Worm (Caenorhabditis elegans) whole organism, young adult: ENCODE results near the gene F54F11.1.

Experiments used
- B0035.1 ChIP-seq: sonication (generic microtip); optimal IDR thresholded peaks from 2 replicates; lab custom pipeline; 2016; ENCODE audit warnings: missing genetic modification characterization, mild to moderate bottlenecking, missing compliant biosample characterization, missing genotype, missing genetic modification reagents
- B0261.1 ChIP-seq: sonication (generic microtip); optimal IDR thresholded peaks from 2 replicates; lab custom pipeline; 2016; ENCODE audit warnings: mild to moderate bottlenecking, missing genetic modification characterization, moderate library complexity, missing compliant biosample characterization
- C06A6.2 ChIP-seq: fragments of 200-800 bp; sonication (Bioruptor generic); conservative IDR thresholded peaks from 2 replicates; pipeline ENCODE4 v1.3.6; 2022; ENCODE audit warnings: missing genetic modification characterization, missing compliant biosample characterization
- F22D6.2 ChIP-seq: sonication (generic microtip); optimal IDR thresholded peaks from 2 replicates; lab custom pipeline; 2016; ENCODE audit warnings: mild to moderate bottlenecking, missing genetic modification characterization, missing compliant biosample characterization
- F39B2.1 ChIP-seq: fragments of 200-800 bp; sonication (Bioruptor generic); IDR thresholded peaks from 2 replicates; pipeline ENCODE4 v1.3.6; 2022; ENCODE audit warnings: missing genetic modification reagents, missing genetic modification characterization, missing compliant biosample characterization
- F52B5.7 ChIP-seq: sonication (generic microtip); optimal IDR thresholded peaks from 2 replicates; lab custom pipeline; 2016; ENCODE audit warnings: mild to moderate bottlenecking, missing genetic modification characterization, missing compliant biosample characterization
- F55B11.4 ChIP-seq: sonication (generic microtip); optimal IDR thresholded peaks from 2 replicates; lab custom pipeline; 2016; ENCODE audit warnings: missing compliant biosample characterization, missing genetic modification characterization, borderline replicate concordance; ENCODE audit not compliant: insufficient read depth
- F57C9.4 ChIP-seq: sonication (generic microtip); optimal IDR thresholded peaks from 2 replicates; lab custom pipeline; 2017; ENCODE audit warnings: mild to moderate bottlenecking, missing genetic modification characterization, missing compliant biosample characterization
- Y53F4B.3 ChIP-seq: fragments of 200-800 bp; sonication (Bioruptor generic); IDR thresholded peaks from 2 replicates; pipeline ENCODE4 v1.3.6; 2022; ENCODE audit warnings: missing genetic modification reagents, missing genetic modification characterization, missing compliant biosample characterization
- Y53G8AR.9 ChIP-seq: fragments of 200-800 bp; sonication (Bioruptor generic); conservative IDR thresholded peaks from 2 replicates; pipeline ENCODE4 v1.3.6; 2022; ENCODE audit warnings: missing genetic modification reagents, missing genetic modification characterization, missing compliant biosample characterization
- Y56A3A.18 ChIP-seq: fragments of 200-800 bp; sonication (Bioruptor generic); IDR thresholded peaks from 2 replicates; pipeline ENCODE4 v1.3.6; 2022; ENCODE audit warnings: missing genetic modification reagents, missing genetic modification characterization, missing compliant biosample characterization
- Y67H2A.10 ChIP-seq: fragments of 200-800 bp; sonication (Bioruptor generic); conservative IDR thresholded peaks from 2 replicates; pipeline ENCODE4 v1.3.6; 2022; ENCODE audit warnings: missing genetic modification reagents, missing genetic modification characterization, missing compliant biosample characterization
- Y79H2A.3 ChIP-seq: fragments of 200-800 bp; sonication (Bioruptor generic); conservative IDR thresholded peaks from 2 replicates; pipeline ENCODE4 v1.3.6; 2022; ENCODE audit warnings: missing genetic modification reagents, missing genetic modification characterization, missing compliant biosample characterization
- aptf-2 ChIP-seq: fragments of 200-800 bp; sonication (Bioruptor generic); conservative IDR thresholded peaks from 2 replicates; pipeline ENCODE4 v1.3.6; 2022; ENCODE audit warnings: missing genetic modification reagents, missing genetic modification characterization, missing compliant biosample characterization
- aptf-3 ChIP-seq: fragments of 200-800 bp; sonication (Bioruptor generic); IDR thresholded peaks from 2 replicates; pipeline ENCODE4 v1.3.6; 2022; ENCODE audit warnings: missing genetic modification characterization, missing compliant biosample characterization
- atf-7 ChIP-seq: sonication (generic microtip); optimal IDR thresholded peaks from 2 replicates; lab custom pipeline; 2017; ENCODE audit warnings: mild to moderate bottlenecking, missing genetic modification characterization, missing compliant biosample characterization
- attf-3 ChIP-seq: fragments of 200-800 bp; sonication (Bioruptor generic); conservative IDR thresholded peaks from 2 replicates; pipeline ENCODE4 v1.3.6; 2022; ENCODE audit warnings: missing genetic modification reagents, missing genetic modification characterization, missing compliant biosample characterization
- attf-6 ChIP-seq: fragments of 200-800 bp; sonication (Bioruptor generic); IDR thresholded peaks from 2 replicates; pipeline ENCODE4 v1.3.6; 2022; ENCODE audit warnings: missing genetic modification reagents, missing genetic modification characterization, missing compliant biosample characterization
- cebp-1 ChIP-seq, 2 experiments: fragments of 200-800 bp in 1 of 2; sonication (Bioruptor generic) in 1 of 2; sonication (generic microtip) in 1 of 2; IDR thresholded peaks in 1 of 2; optimal IDR thresholded peaks in 1 of 2; 2 replicates each; pipeline versions ENCODE4 v1.3.6 to Lab custom; 2017 to 2022; ENCODE audit warnings: missing compliant biosample characterization in 2 of 2, missing genetic modification characterization in 2 of 2, mild to moderate bottlenecking in 1 of 2, missing genetic modification reagents in 1 of 2, moderate library complexity in 1 of 2
- cebp-2 ChIP-seq: fragments of 200-800 bp; sonication (Bioruptor generic); IDR thresholded peaks from 2 replicates; pipeline ENCODE4 v1.3.6; 2022; ENCODE audit warnings: missing genetic modification characterization, missing compliant biosample characterization
- ceh-79 ChIP-seq: sonication (generic microtip); optimal IDR thresholded peaks from 2 replicates; lab custom pipeline; 2017; ENCODE audit warnings: mild to moderate bottlenecking, missing genetic modification characterization, missing compliant biosample characterization
- ceh-91 ChIP-seq: fragments of 200-800 bp; sonication (Bioruptor generic); IDR thresholded peaks from 2 replicates; pipeline ENCODE4 v1.3.6; 2022; ENCODE audit warnings: missing genetic modification reagents, missing genetic modification characterization, missing compliant biosample characterization
- chd-7 ChIP-seq: sonication (generic microtip); optimal IDR thresholded peaks from 2 replicates; lab custom pipeline; 2016; ENCODE audit warnings: mild to moderate bottlenecking, missing genetic modification characterization, moderate library complexity, missing compliant biosample characterization
- die-1 ChIP-seq: sonication (generic microtip); optimal IDR thresholded peaks from 2 replicates; lab custom pipeline; 2016; ENCODE audit warnings: missing genotype, mild to moderate bottlenecking, missing genetic modification characterization, missing compliant biosample characterization
- dpff-1 ChIP-seq: sonication (generic microtip); optimal IDR thresholded peaks from 2 replicates; lab custom pipeline; 2017; ENCODE audit warnings: mild to moderate bottlenecking, missing genetic modification characterization, missing compliant biosample characterization
- him-1 ChIP-seq: sonication (generic microtip); optimal IDR thresholded peaks from 2 replicates; lab custom pipeline; 2016; ENCODE audit warnings: missing genotype, missing genetic modification reagents, missing genetic modification characterization, missing compliant biosample characterization
- hmg-1.2 ChIP-seq: fragments of 200-800 bp; sonication (Bioruptor generic); IDR thresholded peaks from 2 replicates; pipeline ENCODE4 v1.3.6; 2022; ENCODE audit warnings: missing genetic modification reagents, missing genetic modification characterization, missing compliant biosample characterization
- hmg-20 ChIP-seq: fragments of 200-800 bp; sonication (Bioruptor generic); IDR thresholded peaks from 2 replicates; pipeline ENCODE4 v1.3.6; 2022; ENCODE audit warnings: missing genetic modification reagents, missing genetic modification characterization, missing compliant biosample characterization
- lin-40 ChIP-seq: sonication (generic microtip); optimal IDR thresholded peaks from 2 replicates; lab custom pipeline; 2016; ENCODE audit warnings: missing genetic modification characterization, mild to moderate bottlenecking, missing compliant biosample characterization, missing genotype, missing genetic modification reagents
- madf-6 ChIP-seq: fragments of 200-800 bp; sonication (Bioruptor generic); IDR thresholded peaks from 2 replicates; pipeline ENCODE4 v1.3.6; 2022; ENCODE audit warnings: missing genetic modification reagents, missing genetic modification characterization, missing compliant biosample characterization
- madf-8 ChIP-seq: fragments of 200-800 bp; sonication (Bioruptor generic); conservative IDR thresholded peaks from 2 replicates; pipeline ENCODE4 v1.3.6; 2022; ENCODE audit warnings: missing genetic modification reagents, missing genetic modification characterization, missing compliant biosample characterization
- mel-28 ChIP-seq: sonication (generic microtip); optimal IDR thresholded peaks from 2 replicates; lab custom pipeline; 2016; ENCODE audit warnings: borderline replicate concordance, mild to moderate bottlenecking, missing genetic modification characterization, missing compliant biosample characterization
- nfya-1 ChIP-seq: sonication (generic microtip); optimal IDR thresholded peaks from 2 replicates; lab custom pipeline; 2017; ENCODE audit warnings: antibody characterized with exemption, missing compliant biosample characterization, missing genetic modification characterization, borderline replicate concordance; ENCODE audit not compliant: insufficient read depth
- nhr-80 ChIP-seq: sonication (generic microtip); optimal IDR thresholded peaks from 2 replicates; lab custom pipeline; 2016; ENCODE audit warnings: missing genetic modification characterization, missing compliant biosample characterization
- pbrm-1 ChIP-seq: fragments of 200-800 bp; sonication (Bioruptor generic); IDR thresholded peaks from 2 replicates; pipeline ENCODE4 v1.3.6; 2022; ENCODE audit warnings: missing genetic modification reagents, missing genetic modification characterization, missing compliant biosample characterization
- rec-8 ChIP-seq, 2 experiments: sonication (generic microtip); optimal IDR thresholded peaks; 2 replicates each; lab custom pipeline; 2016; ENCODE audit warnings: mild to moderate bottlenecking in 2 of 2, missing genetic modification characterization in 2 of 2, missing genetic modification reagents in 2 of 2, missing genotype in 2 of 2, missing biosample characterization in 1 of 2, missing compliant biosample characterization in 1 of 2, moderate library complexity in 1 of 2
- snpc-1.1 ChIP-seq: sonication (generic microtip); optimal IDR thresholded peaks from 2 replicates; lab custom pipeline; 2017; ENCODE audit warnings: missing genetic modification characterization, mild to moderate bottlenecking, missing compliant biosample characterization, antibody characterized with exemption, moderate library complexity, missing genotype, missing genetic modification reagents; ENCODE audit not compliant: insufficient read depth
- snpc-1.3 ChIP-seq: sonication (generic microtip); optimal IDR thresholded peaks from 2 replicates; lab custom pipeline; 2017; ENCODE audit warnings: missing genetic modification characterization, mild to moderate bottlenecking, missing compliant biosample characterization, antibody characterized with exemption, moderate library complexity, missing genotype, missing genetic modification reagents; ENCODE audit not compliant: insufficient read depth
- snpc-4 ChIP-seq, 5 experiments: fragments of 150-350 bp in 1 of 5; sonication (generic microtip) in 4 of 5; optimal IDR thresholded peaks; 2 replicates each; lab custom pipeline; 2014 to 2018; ENCODE audit warnings: missing genetic modification characterization in 5 of 5, missing biosample characterization in 3 of 5, antibody characterized with exemption in 2 of 5, mild to moderate bottlenecking in 2 of 5, missing compliant biosample characterization in 2 of 5, missing genotype in 2 of 5, moderate library complexity in 2 of 5, missing genetic modification reagents in 1 of 5
- sptf-2 ChIP-seq: fragments of 200-800 bp; sonication (Bioruptor generic); optimal IDR thresholded peaks from 2 replicates; lab custom pipeline; 2018; ENCODE audit warnings: mild to moderate bottlenecking, missing genetic modification characterization, missing compliant biosample characterization
- tbx-9 ChIP-seq: sonication (generic microtip); optimal IDR thresholded peaks from 2 replicates; lab custom pipeline; 2016; ENCODE audit warnings: borderline replicate concordance, missing genetic modification characterization, inconsistent platforms, missing compliant biosample characterization
- tlf-1 ChIP-seq: fragments of 200-800 bp; sonication (Bioruptor generic); optimal IDR thresholded peaks from 2 replicates; lab custom pipeline; 2018; ENCODE audit warnings: mild to moderate bottlenecking, missing genetic modification characterization, missing compliant biosample characterization
- xnd-1 ChIP-seq: sonication (generic microtip); optimal IDR thresholded peaks from 2 replicates; lab custom pipeline; 2016; ENCODE audit warnings: missing genotype, missing genetic modification reagents, missing genetic modification characterization, missing compliant biosample characterization
- zfh-2 ChIP-seq: fragments of 200-800 bp; sonication (Bioruptor generic); conservative IDR thresholded peaks from 2 replicates; pipeline ENCODE4 v1.3.6; 2022; ENCODE audit warnings: missing genetic modification reagents, missing genetic modification characterization, missing compliant biosample characterization
- ztf-18 ChIP-seq: sonication (generic microtip); optimal IDR thresholded peaks from 2 replicates; lab custom pipeline; 2016; ENCODE audit warnings: missing genotype, mild to moderate bottlenecking, missing genetic modification characterization, missing compliant biosample characterization
- ztf-26 ChIP-seq: sonication (generic microtip); optimal IDR thresholded peaks from 2 replicates; lab custom pipeline; 2017; ENCODE audit warnings: missing genetic modification characterization, missing compliant biosample characterization

F54F11.1 gene

DNA sequence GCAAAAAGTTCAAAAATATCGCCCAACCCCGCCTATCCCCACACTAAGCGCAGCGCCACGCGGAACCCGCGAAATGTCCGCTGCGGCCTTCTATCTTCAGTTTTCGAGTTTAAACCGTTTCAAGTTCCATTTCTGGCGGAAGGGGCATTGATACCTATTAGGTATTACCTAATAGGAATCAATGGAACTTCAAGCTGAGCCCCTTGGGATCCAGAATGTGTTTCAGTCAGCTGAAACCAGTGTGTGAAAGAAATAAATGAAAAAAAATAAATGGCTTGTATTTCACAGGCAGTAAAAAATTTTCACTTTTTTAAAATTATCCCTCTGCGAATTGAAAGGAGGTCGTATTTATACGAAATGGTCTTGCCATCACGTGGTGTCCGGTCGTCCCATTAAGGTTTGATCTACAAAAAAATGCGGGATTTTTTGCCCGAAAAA is 17.4 kb downstream of the F54F11.1 start (continued):
- TF ChIP-seq ceh-79 (tag; lab: Kevin White, UChicago) (no peak), F52B5.7 (tag; lab: Kevin White, UChicago) (no peak), C06A6.2 (no peak), lin-40 (tag; lab: Kevin White, UChicago) (no peak), cebp-2 (GFP tag; lab: Robert Waterston, UW) (no peak), hmg-1.2 (GFP tag; lab: Robert Waterston, UW) (peak; percentile 95), rec-8 (tag; optimal IDR thresholded peaks at IDR 0.05; lab: Kevin White, UChicago) (peak in 1 of 2 experiments; percentile 20), snpc-1.3 (tag; lab: Kevin White, UChicago) (peak; percentile 97), aptf-3 (GFP tag; lab: Robert Waterston, UW) (no peak), tlf-1 (GFP tag; lab: Kevin White, UChicago) (peak; percentile 68), sptf-2 (GFP tag; lab: Kevin White, UChicago) (peak; percentile 85), mel-28 (tag; lab: Kevin White, UChicago) (no peak), chd-7 (tag; lab: Kevin White, UChicago) (no peak), snpc-4 (GFP tag; optimal IDR thresholded peaks at IDR 0.05; lab: Kevin White, UChicago) (peak; percentile 98), snpc-4 (tag; optimal IDR thresholded peaks at IDR 0.05; lab: Kevin White, UChicago) (peak; percentile 94 to 99 (median 98)), F55B11.4 (no peak), him-1 (tag; lab: Kevin White, UChicago) (peak; percentile 88), B0035.1 (tag; lab: Kevin White, UChicago) (no peak), tbx-9 (tag; lab: Kevin White, UChicago) (no peak), cebp-1 (GFP tag; IDR thresholded peaks at IDR 0.05; lab: Robert Waterston, UW) (no peak), cebp-1 (tag; optimal IDR thresholded peaks at IDR 0.05; lab: Kevin White, UChicago) (peak; percentile 58), attf-3 (GFP tag; lab: Robert Waterston, UW) (peak; percentile 39; the same call in 1 of the 2 replicates), atf-7 (no peak), Y67H2A.10 (GFP tag; lab: Robert Waterston, UW) (no peak), Y79H2A.3 (GFP tag; lab: Robert Waterston, UW) (peak; percentile 89), nhr-80 (no peak), Y56A3A.18 (GFP tag; lab: Robert Waterston, UW) (no peak), Y53F4B.3 (peak; percentile 55; the same call in 1 of the 2 replicates), F39B2.1 (GFP tag; lab: Robert Waterston, UW) (0 out of 2 replicates have a peak, but pooled peaks have one; percentile 6), ceh-91 (GFP tag; lab: Robert Waterston, UW) (peak; percentile 61), pbrm-1 (peak; percentile 88; the same call in 1 of the 2 replicates), attf-6 (GFP tag; lab: Robert Waterston, UW) (peak; percentile 97), ztf-18 (peak; percentile 38), xnd-1 (tag; lab: Kevin White, UChicago) (peak; percentile 73), F22D6.2 (tag; lab: Kevin White, UChicago) (no peak), zfh-2 (GFP tag; lab: Robert Waterston, UW) (no peak), B0261.1 (tag; lab: Kevin White, UChicago) (no peak), madf-8 (peak; percentile 48), die-1 (tag; lab: Kevin White, UChicago) (peak; percentile 75), aptf-2 (GFP tag; lab: Robert Waterston, UW) (no peak), dpff-1 (no peak), nfya-1 (tag; lab: Kevin White, UChicago) (no peak), hmg-20 (no peak), Y53G8AR.9 (GFP tag; lab: Robert Waterston, UW) (peak; percentile 70), madf-6 (GFP tag; lab: Robert Waterston, UW) (peak; percentile 89), ztf-26 (tag; lab: Kevin White, UChicago) (no peak), F57C9.4 (tag; lab: Kevin White, UChicago) (no peak), snpc-1.1 (tag; lab: Kevin White, UChicago) (peak; percentile 98)
